Fruit fly (Drosophila melanogaster): ENCODE measurements around the gene LysE.

LysE gene

dm6 chr3L:1208206-1208605 is 4.4 kb upstream of the LysE start (continued):
- TF ChIP-seq CG34422 (GFP tag; IDR thresholded peaks at IDR 0.05): 0 out of 3 replicates have a peak, but pooled peaks have one; percentile 45
- no peak for TF ChIP-seq CG16863 (GFP tag; optimal IDR thresholded peaks at IDR 0.05)
- no peak for TF ChIP-seq lilli (GFP tag; optimal IDR thresholded peaks at IDR 0.05)
- TF ChIP-seq CG7987 (GFP tag; optimal IDR thresholded peaks at IDR 0.05): no peak
- TF ChIP-seq CG2712 (tag; optimal IDR thresholded peaks at IDR 0.05): no peak
- TF ChIP-seq Poxn (GFP tag; IDR thresholded peaks at IDR 0.05): no peak
- TF ChIP-seq sna (GFP tag; IDR thresholded peaks at IDR 0.05; ENCODE audit: partially characterized antibody): no peak
- TF ChIP-seq chif (GFP tag; optimal IDR thresholded peaks at IDR 0.05): no peak
- peak; percentile 13 for TF ChIP-seq CG8478 (optimal IDR thresholded peaks at IDR 0.05)
- TF ChIP-seq gsb-n (tag; optimal IDR thresholded peaks at IDR 0.05): no peak
- TF ChIP-seq H15 (GFP tag; IDR thresholded peaks at IDR 0.05): no peak
- no peak for TF ChIP-seq Dfd (GFP tag; optimal IDR thresholded peaks at IDR 0.05)
- no peak for TF ChIP-seq HLH3B (GFP tag; IDR thresholded peaks at IDR 0.05)
- TF ChIP-seq CG13287 (GFP tag; IDR thresholded peaks at IDR 0.05; ENCODE audit: partially characterized antibody): peak; percentile 32; the same call in 1 of the 2 replicates
- TF ChIP-seq luna (GFP tag; optimal IDR thresholded peaks at IDR 0.05): no peak
- no peak for TF ChIP-seq scrt (GFP tag; optimal IDR thresholded peaks at IDR 0.05)
- TF ChIP-seq tup (GFP tag; optimal IDR thresholded peaks at IDR 0.05): no peak
- TF ChIP-seq ara (GFP tag; IDR thresholded peaks at IDR 0.05): no peak
- no peak for TF ChIP-seq CG12155 (GFP tag; optimal IDR thresholded peaks at IDR 0.05)
- no peak for TF ChIP-seq CG30020 (tag; optimal IDR thresholded peaks at IDR 0.05)
- no peak for TF ChIP-seq CG12236 (GFP tag; optimal IDR thresholded peaks at IDR 0.05)
- no peak for TF ChIP-seq CG10274 (GFP tag; optimal IDR thresholded peaks at IDR 0.05)
- no peak for TF ChIP-seq ap (GFP tag; IDR thresholded peaks at IDR 0.05)
- TF ChIP-seq CG3995 (GFP tag; optimal IDR thresholded peaks at IDR 0.05): no peak
- TF ChIP-seq CG10147 (GFP tag; optimal IDR thresholded peaks at IDR 0.05): no peak
- no peak for TF ChIP-seq CG32532 (GFP tag; IDR thresholded peaks at IDR 0.05)
- peak; percentile 43 for TF ChIP-seq oc (tag; optimal IDR thresholded peaks at IDR 0.05)
- no peak for TF ChIP-seq ATbp (GFP tag; optimal IDR thresholded peaks at IDR 0.05)
- TF ChIP-seq CG6654 (GFP tag; optimal IDR thresholded peaks at IDR 0.05): no peak
- no peak for TF ChIP-seq Aef1 (GFP tag; IDR thresholded peaks at IDR 0.05)
- no peak for TF ChIP-seq so (GFP tag; IDR thresholded peaks at IDR 0.05)
- no peak for TF ChIP-seq CG43689 (GFP tag; IDR thresholded peaks at IDR 0.05)
- TF ChIP-seq abd-A (tag; optimal IDR thresholded peaks at IDR 0.05): no peak
- TF ChIP-seq ERR (GFP tag; optimal IDR thresholded peaks at IDR 0.05): no peak
- no peak for TF ChIP-seq tin (GFP tag; optimal IDR thresholded peaks at IDR 0.05)
- peak; percentile 57 to 59 for TF ChIP-seq Trl (optimal IDR thresholded peaks at IDR 0.05)
- no peak for TF ChIP-seq Trl (GFP tag; optimal IDR thresholded peaks at IDR 0.05)
- TF ChIP-seq sd (tag; optimal IDR thresholded peaks at IDR 0.05): no peak
- no peak for TF ChIP-seq inv (GFP tag; IDR thresholded peaks at IDR 0.05; ENCODE audit: partially characterized antibody)
- no peak for TF ChIP-seq CG18262 (tag; optimal IDR thresholded peaks at IDR 0.05)
- no peak for TF ChIP-seq Myb (GFP tag; optimal IDR thresholded peaks at IDR 0.05)
- no peak for TF ChIP-seq CG10366 (GFP tag; IDR thresholded peaks at IDR 0.05)
- TF ChIP-seq Dref (GFP tag; IDR thresholded peaks at IDR 0.05): no peak
- TF ChIP-seq pum (GFP tag; optimal IDR thresholded peaks at IDR 0.05): no peak
- no peak for TF ChIP-seq CG11695 (GFP tag; IDR thresholded peaks at IDR 0.05)
- TF ChIP-seq CG7357 (GFP tag; IDR thresholded peaks at IDR 0.05): no peak
- TF ChIP-seq CG9437 (GFP tag; optimal IDR thresholded peaks at IDR 0.05): no peak
- no peak for TF ChIP-seq phol (tag; optimal IDR thresholded peaks at IDR 0.05)
- TF ChIP-seq CG12744 (GFP tag; optimal IDR thresholded peaks at IDR 0.05): no peak
- TF ChIP-seq gro (GFP tag; optimal IDR thresholded peaks at IDR 0.05): no peak
- no peak for TF ChIP-seq Fer3 (tag; optimal IDR thresholded peaks at IDR 0.05)
- no peak for TF ChIP-seq CG7271 (tag; optimal IDR thresholded peaks at IDR 0.05)
- TF ChIP-seq kay (GFP tag; optimal IDR thresholded peaks at IDR 0.05): no peak
